Worm (Caenorhabditis elegans) whole organism, L4/young adult: Measurements from ENCODE around the gene nlp-31.

ENCODE experiments used
- W03F9.2 ChIP-seq: fragments of 150-350 bp; optimal IDR thresholded peaks from 2 replicates; lab custom pipeline; 2014; ENCODE audit warnings: missing biosample characterization, missing genetic modification characterization
- dao-5 ChIP-seq: sonication (generic microtip); optimal IDR thresholded peaks from 2 replicates; lab custom pipeline; 2016; ENCODE audit warnings: missing genotype, missing genetic modification characterization, moderate library complexity, missing compliant biosample characterization
- him-1 ChIP-seq: sonication (generic microtip); optimal IDR thresholded peaks from 2 replicates; lab custom pipeline; 2016; ENCODE audit warnings: missing genotype, missing genetic modification reagents, missing genetic modification characterization, missing compliant biosample characterization

nlp-31 gene

DNA sequence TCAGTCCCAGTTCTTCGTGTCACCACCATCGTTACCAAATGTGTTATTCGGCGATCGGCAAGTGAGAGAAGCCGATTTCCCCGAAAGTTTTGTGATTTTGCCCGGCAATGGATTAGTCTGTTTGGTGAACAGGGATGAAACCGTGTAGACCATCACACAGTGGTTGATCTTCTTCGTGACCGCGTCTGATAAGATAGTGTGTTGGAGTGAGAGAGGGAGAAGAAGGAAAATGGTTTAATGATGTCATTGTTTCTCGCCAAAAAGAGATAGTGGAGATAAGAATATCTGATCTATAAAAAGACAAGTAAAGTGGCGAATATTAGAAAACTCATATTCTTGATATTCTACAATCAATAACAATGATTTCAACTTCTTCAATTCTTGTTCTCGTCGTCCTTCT is at the start of gene nlp-31:
nlp-31 (plus strand) TSS at position 237 of the 400 bp plus-strand sequence.
- no peak for TF ChIP-seq dao-5 (tag; lab: Kevin White, UChicago)
- no peak for TF ChIP-seq W03F9.2 (tag; lab: Kevin White, UChicago)
- no peak for TF ChIP-seq him-1 (tag; lab: Kevin White, UChicago)

DNA sequence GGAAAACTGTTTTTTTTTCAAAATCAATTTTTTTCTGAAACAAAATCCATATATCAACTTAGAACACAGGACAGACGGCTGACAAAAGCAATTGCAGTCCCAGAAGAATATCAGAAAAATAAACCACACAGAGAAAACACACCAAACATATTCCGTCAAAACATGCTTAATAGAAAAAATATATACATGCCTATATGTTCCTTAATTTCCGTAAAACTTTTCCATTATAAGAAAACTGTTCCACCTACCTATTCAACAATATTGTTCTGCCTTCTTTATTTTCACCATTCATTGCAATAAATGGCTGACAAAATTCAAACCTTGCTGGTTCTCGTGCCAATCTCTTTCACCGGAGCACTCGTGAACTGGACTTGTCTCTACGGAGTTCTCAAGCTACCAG is 48.5 kb upstream of the nlp-31 start, which contains the start of gene srx-63:
srx-63 (plus strand) TSS at position 301 of the 400 bp plus-strand sequence.
- TF ChIP-seq dao-5 (tag; lab: Kevin White, UChicago), result no peak
- no peak for TF ChIP-seq him-1 (tag; lab: Kevin White, UChicago)
- no peak for TF ChIP-seq W03F9.2 (tag; lab: Kevin White, UChicago)

ce11 chrV:3935892-3936478 is 43.9 kb upstream of the nlp-31 start, which contains the start of gene cyp-35A5:
Gene cyp-35A5, plus strand, starts transcription at chrV:3936326.
- no peak for TF ChIP-seq dao-5 (tag; lab: Kevin White, UChicago)
- no peak for TF ChIP-seq him-1 (tag; lab: Kevin White, UChicago)
- TF ChIP-seq W03F9.2 (tag; lab: Kevin White, UChicago), result no peak

DNA sequence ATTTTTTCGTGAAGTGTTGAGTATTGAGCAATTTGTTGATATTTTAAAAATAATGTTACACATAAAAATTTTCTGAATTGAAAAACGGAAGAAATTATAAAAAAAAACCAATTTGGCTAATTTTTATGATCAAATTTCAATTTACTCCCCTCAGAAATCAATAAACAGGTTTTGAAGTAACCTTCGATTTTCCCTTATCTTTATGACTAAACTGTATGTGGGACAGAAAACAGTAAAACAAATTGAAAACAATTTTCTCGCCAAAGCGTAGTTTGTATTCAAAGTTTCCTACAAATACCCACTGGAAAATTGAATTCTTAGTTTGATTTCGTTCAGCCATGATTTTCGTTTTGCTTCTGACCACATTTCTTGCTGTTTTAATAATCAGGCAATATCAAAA is 41.1 kb upstream of the nlp-31 start, which contains the start of gene cyp-35B1:
cyp-35B1 (plus strand) TSS at position 244 of the 400 bp plus-strand sequence.
- TF ChIP-seq W03F9.2 (tag; lab: Kevin White, UChicago), result no peak
- no peak for TF ChIP-seq dao-5 (tag; lab: Kevin White, UChicago)
- no peak for TF ChIP-seq him-1 (tag; lab: Kevin White, UChicago)

DNA sequence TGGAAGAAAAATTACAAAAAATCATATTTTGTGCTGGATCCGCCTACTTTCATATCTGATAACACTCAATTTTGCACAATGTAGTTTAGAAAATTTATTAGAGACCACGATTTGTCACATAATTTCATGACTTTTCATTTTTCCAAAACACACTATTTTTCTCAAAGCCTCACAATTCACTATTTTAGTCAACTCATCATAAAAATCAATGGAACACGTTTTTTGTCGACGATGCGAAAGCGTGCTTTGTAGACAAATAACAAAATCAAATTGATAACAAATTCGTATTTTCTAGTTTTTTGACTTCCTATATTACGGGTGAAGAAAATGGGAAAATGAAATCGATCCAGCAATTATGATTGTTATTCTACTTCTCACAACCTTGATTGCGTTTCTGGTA is 38.0 kb upstream of the nlp-31 start, which contains the start of gene cyp-35B2:
cyp-35B2 (plus strand) TSS at position 301 of the 400 bp plus-strand sequence.
- TF ChIP-seq him-1 (tag; lab: Kevin White, UChicago), result no peak
- TF ChIP-seq dao-5 (tag; lab: Kevin White, UChicago), result no peak
- TF ChIP-seq W03F9.2 (tag; lab: Kevin White, UChicago), result no peak

DNA sequence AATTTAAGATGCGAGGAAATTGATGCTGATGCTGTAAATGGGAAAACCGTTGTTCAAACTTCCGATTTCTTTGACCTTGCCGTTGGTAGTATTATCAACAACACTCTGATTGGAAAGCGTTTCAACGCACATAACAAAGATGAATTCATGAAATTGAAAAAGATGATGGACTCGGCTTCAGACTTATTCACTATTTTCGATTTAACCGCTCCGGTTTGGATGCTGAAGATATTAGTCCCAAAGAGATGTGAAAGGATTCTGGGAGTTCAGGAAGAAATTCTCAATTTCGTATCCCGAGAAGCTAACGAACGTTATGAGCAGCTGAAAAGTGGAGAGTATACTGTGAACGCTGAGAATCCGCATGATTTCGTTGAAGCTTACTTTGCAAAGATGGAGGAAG is 36.5 kb upstream of the nlp-31 start:
- TF ChIP-seq dao-5 (tag; lab: Kevin White, UChicago), result no peak
- no peak for TF ChIP-seq W03F9.2 (tag; lab: Kevin White, UChicago)
- TF ChIP-seq him-1 (tag; lab: Kevin White, UChicago), result no peak

ce11 chrV:3945053-3945452 is 34.8 kb upstream of the nlp-31 start, which contains the start of gene cyp-35B3:
Gene cyp-35B3, plus strand, starts transcription at chrV:3945353.
- no peak for TF ChIP-seq him-1 (tag; lab: Kevin White, UChicago)
- TF ChIP-seq W03F9.2 (tag; lab: Kevin White, UChicago), result no peak
- no peak for TF ChIP-seq dao-5 (tag; lab: Kevin White, UChicago)

ce11 chrV:3949723-3950122 is 30.1 kb upstream of the nlp-31 start, which contains the start of gene dach-1:
Gene dach-1, plus strand, starts transcription at chrV:3950023.
- no peak for TF ChIP-seq him-1 (tag; lab: Kevin White, UChicago)
- no peak for TF ChIP-seq W03F9.2 (tag; lab: Kevin White, UChicago)
- TF ChIP-seq dao-5 (tag; lab: Kevin White, UChicago), result no peak

ce11 chrV:3953739-3954138 is 26.1 kb upstream of the nlp-31 start, which contains the start of gene str-247:
Gene str-247, plus strand, starts transcription at chrV:3954039.
- TF ChIP-seq him-1 (tag; lab: Kevin White, UChicago), result no peak
- TF ChIP-seq dao-5 (tag; lab: Kevin White, UChicago), result no peak
- TF ChIP-seq W03F9.2 (tag; lab: Kevin White, UChicago), result no peak

ce11 chrV:3957608-3958007 is 22.2 kb upstream of the nlp-31 start, which contains the start of gene cyp-34A5:
Gene cyp-34A5, minus strand, starts transcription at chrV:3957708.
- no peak for TF ChIP-seq W03F9.2 (tag; lab: Kevin White, UChicago)
- TF ChIP-seq him-1 (tag; lab: Kevin White, UChicago), result no peak

ce11 chrV:3961235-3961634 is 18.6 kb upstream of the nlp-31 start, which contains the start of gene cyp-34A6:
Gene cyp-34A6, minus strand, starts transcription at chrV:3961335.
- no peak for TF ChIP-seq dao-5 (tag; lab: Kevin White, UChicago)
- no peak for TF ChIP-seq him-1 (tag; lab: Kevin White, UChicago)
- no peak for TF ChIP-seq W03F9.2 (tag; lab: Kevin White, UChicago)

ce11 chrV:3963715-3964114 is 16.1 kb upstream of the nlp-31 start, which contains the start of gene cyp-34A7:
Gene cyp-34A7, minus strand, starts transcription at chrV:3963815.
- TF ChIP-seq W03F9.2 (tag; lab: Kevin White, UChicago) (no peak), dao-5 (tag; lab: Kevin White, UChicago) (no peak), him-1 (tag; lab: Kevin White, UChicago) (no peak)

ce11 chrV:3967762-3968161 is 12.1 kb upstream of the nlp-31 start, which contains the start of gene cyp-34A8:
Gene cyp-34A8, minus strand, starts transcription at chrV:3967823.
- TF ChIP-seq dao-5 (tag; lab: Kevin White, UChicago), result no peak
- TF ChIP-seq him-1 (tag; lab: Kevin White, UChicago), result no peak
- TF ChIP-seq W03F9.2 (tag; lab: Kevin White, UChicago), result no peak
